Fruit fly (Drosophila melanogaster) whole organism, embryonic: ENCODE measurements around the gene simj.

Source experiments
- B-H2 ChIP-seq: fragments of 200-800 bp; sonication (Bioruptor generic); optimal IDR thresholded peaks from 2 replicates; lab custom pipeline; 2018; ENCODE audit warnings: missing biosample characterization, mild to moderate bottlenecking, missing genetic modification characterization
- Bgb ChIP-seq: fragments of 200-800 bp; sonication (Bioruptor generic); IDR thresholded peaks from 2 replicates; pipeline ENCODE4 v1.3.6; 2022; ENCODE audit warnings: missing biosample characterization, missing genetic modification characterization; ENCODE audit not compliant: partially characterized antibody
- CG10267 ChIP-seq: fragments of 200-800 bp; sonication (Bioruptor generic); optimal IDR thresholded peaks from 2 replicates; lab custom pipeline; 2018; ENCODE audit warnings: missing biosample characterization, mild to moderate bottlenecking, missing genetic modification characterization, moderate library complexity
- CG12769 ChIP-seq: fragments of 200-800 bp; sonication (Bioruptor generic); optimal IDR thresholded peaks from 2 replicates; lab custom pipeline; 2019; ENCODE audit warnings: missing biosample characterization, mild to moderate bottlenecking, missing genetic modification characterization, moderate library complexity
- CG13287 ChIP-seq: fragments of 200-800 bp; sonication (Bioruptor generic); IDR thresholded peaks from 2 replicates; pipeline ENCODE4 v1.3.6; 2022; ENCODE audit warnings: missing biosample characterization, missing genetic modification characterization; ENCODE audit not compliant: partially characterized antibody
- CG15479 ChIP-seq: fragments of 200-800 bp; sonication (Bioruptor generic); optimal IDR thresholded peaks from 3 replicates; lab custom pipeline; 2019; ENCODE audit warnings: missing biosample characterization, mild to moderate bottlenecking, missing genetic modification characterization, moderate library complexity
- CG18599 ChIP-seq: fragments of 200-800 bp; sonication (Bioruptor generic); optimal IDR thresholded peaks from 3 replicates; lab custom pipeline; 2017; ENCODE audit warnings: missing biosample characterization, missing genetic modification characterization, mild to moderate bottlenecking, moderate library complexity, missing genetic modification reagents
- CG30020 ChIP-seq: fragments of 200-800 bp; optimal IDR thresholded peaks from 2 replicates; lab custom pipeline; 2019; ENCODE audit warnings: missing biosample characterization, mild to moderate bottlenecking, missing genetic modification characterization, moderate library complexity
- CG34376 ChIP-seq: fragments of 200-800 bp; sonication (Bioruptor generic); optimal IDR thresholded peaks from 2 replicates; lab custom pipeline; 2018; ENCODE audit warnings: missing biosample characterization, mild to moderate bottlenecking, missing genetic modification characterization
- CG4424 ChIP-seq: fragments of 200-800 bp; sonication (Bioruptor generic); optimal IDR thresholded peaks from 3 replicates; lab custom pipeline; 2016; ENCODE audit warnings: missing biosample characterization, missing genetic modification characterization
- CG4617 ChIP-seq: fragments of 200-800 bp; sonication (Bioruptor generic); optimal IDR thresholded peaks from 3 replicates; lab custom pipeline; 2016; ENCODE audit warnings: missing biosample characterization, missing genetic modification characterization, borderline replicate concordance
- CG6689 ChIP-seq: fragments of 200-800 bp; sonication (Bioruptor generic); IDR thresholded peaks from 2 replicates; pipeline ENCODE4 v1.3.6; 2022; ENCODE audit warnings: missing biosample characterization, missing genetic modification characterization
- CG7987 ChIP-seq: fragments of 200-800 bp; sonication (Bioruptor generic); optimal IDR thresholded peaks from 2 replicates; lab custom pipeline; 2018; ENCODE audit warnings: missing biosample characterization, mild to moderate bottlenecking, missing genetic modification characterization, moderate library complexity
- CG8089 ChIP-seq: fragments of 200-800 bp; sonication (Bioruptor generic); optimal IDR thresholded peaks from 3 replicates; lab custom pipeline; 2016; ENCODE audit warnings: missing biosample characterization, missing genetic modification characterization
- CG9932 ChIP-seq: fragments of 200-800 bp; sonication (Bioruptor generic); IDR thresholded peaks from 2 replicates; pipeline ENCODE4 v1.3.6; 2022; ENCODE audit warnings: missing biosample characterization, missing genetic modification characterization
- CoRest ChIP-seq: fragments of 200-800 bp; sonication (Bioruptor generic); optimal IDR thresholded peaks from 3 replicates; lab custom pipeline; 2018; ENCODE audit warnings: missing biosample characterization, mild to moderate bottlenecking, missing genetic modification characterization, moderate library complexity
- Deaf1 ChIP-seq: fragments of 200-800 bp; optimal IDR thresholded peaks from 3 replicates; lab custom pipeline; 2019; ENCODE audit warnings: missing biosample characterization, mild to moderate bottlenecking, missing genetic modification characterization, moderate library complexity
- Dp ChIP-seq: fragments of 200-800 bp; sonication (Bioruptor generic); optimal IDR thresholded peaks from 2 replicates; lab custom pipeline; 2018; ENCODE audit warnings: missing biosample characterization, mild to moderate bottlenecking, missing genetic modification characterization, moderate library complexity
- E2f2 ChIP-seq: fragments of 200-800 bp; sonication (Bioruptor generic); IDR thresholded peaks from 2 replicates; pipeline ENCODE4 v1.3.6; 2022; ENCODE audit warnings: missing biosample characterization, missing genetic modification characterization
- Gsc ChIP-seq: fragments of 200-800 bp; sonication (Bioruptor generic); IDR thresholded peaks from 2 replicates; pipeline ENCODE4 v1.3.6; 2022; ENCODE audit warnings: missing biosample characterization, missing genetic modification characterization
- Gug ChIP-seq: fragments of 200-800 bp; sonication (Bioruptor generic); IDR thresholded peaks from 4 replicates; pipeline ENCODE4 v1.3.6; 2022; ENCODE audit warnings: missing biosample characterization, missing genetic modification characterization
- HHEX ChIP-seq: fragments of 200-800 bp; sonication (Bioruptor generic); optimal IDR thresholded peaks from 3 replicates; lab custom pipeline; 2017; ENCODE audit warnings: missing biosample characterization, mild to moderate bottlenecking, missing genetic modification characterization, missing genetic modification reagents
- HLH4C ChIP-seq: fragments of 200-800 bp; sonication (Bioruptor generic); IDR thresholded peaks from 3 replicates; pipeline ENCODE4 v1.3.6; 2022; ENCODE audit warnings: missing biosample characterization, missing genetic modification characterization; ENCODE audit not compliant: partially characterized antibody
- HmgZ ChIP-seq: fragments of 200-800 bp; sonication (Bioruptor generic); optimal IDR thresholded peaks from 2 replicates; lab custom pipeline; 2018; ENCODE audit warnings: missing biosample characterization, mild to moderate bottlenecking, missing genetic modification characterization
- Lhr ChIP-seq: fragments of 200-800 bp; sonication (Bioruptor generic); optimal IDR thresholded peaks from 3 replicates; lab custom pipeline; 2017; ENCODE audit warnings: mild to moderate bottlenecking, missing biosample characterization, missing genetic modification reagents, missing genetic modification characterization
- Med ChIP-seq: fragments of 200-800 bp; sonication (Bioruptor generic); peaks from one replicate; lab custom pipeline; 2016; ENCODE audit warnings: missing biosample characterization, missing genetic modification characterization, mild to moderate bottlenecking, inconsistent platforms, moderate library complexity
- Myb ChIP-seq: fragments of 200-800 bp; sonication (Bioruptor generic); optimal IDR thresholded peaks from 2 replicates; lab custom pipeline; 2016; ENCODE audit warnings: missing biosample characterization, missing genetic modification characterization
- Pdp1 ChIP-seq, 2 experiments: fragments of 200-800 bp; sonication (Bioruptor generic); optimal IDR thresholded peaks; 3 replicates each; lab custom pipeline; 2016; ENCODE audit warnings: missing biosample characterization in 2 of 2, missing genetic modification characterization in 2 of 2, mild to moderate bottlenecking in 1 of 2, moderate library complexity in 1 of 2
- Ptx1 ChIP-seq: fragments of 200-800 bp; sonication (Bioruptor generic); IDR thresholded peaks from 2 replicates; pipeline ENCODE4 v1.3.6; 2022; ENCODE audit warnings: missing biosample characterization, missing genetic modification characterization
- Scr ChIP-seq: fragments of 200-800 bp; sonication (Bioruptor generic); IDR thresholded peaks from 2 replicates; pipeline ENCODE4 v1.3.6; 2022; ENCODE audit warnings: missing biosample characterization, missing genetic modification characterization; ENCODE audit not compliant: partially characterized antibody
- ab ChIP-seq: fragments of 200-800 bp; sonication (Bioruptor generic); optimal IDR thresholded peaks from 2 replicates; lab custom pipeline; 2016; ENCODE audit warnings: missing biosample characterization, missing genetic modification characterization
- croc ChIP-seq: fragments of 200-800 bp; sonication (Bioruptor generic); conservative IDR thresholded peaks from 3 replicates; pipeline ENCODE4 v1.3.6; 2022; ENCODE audit warnings: missing biosample characterization, missing genetic modification characterization
- dimm ChIP-seq: fragments of 200-800 bp; sonication (Bioruptor generic); IDR thresholded peaks from 2 replicates; pipeline ENCODE4 v1.3.6; 2022; ENCODE audit warnings: missing biosample characterization, missing genetic modification characterization
- fd3F ChIP-seq: fragments of 200-800 bp; sonication (Bioruptor generic); optimal IDR thresholded peaks from 2 replicates; lab custom pipeline; 2018; ENCODE audit warnings: missing biosample characterization, mild to moderate bottlenecking, missing genetic modification characterization, moderate library complexity
- gcm ChIP-seq: fragments of 200-800 bp; sonication (Bioruptor generic); optimal IDR thresholded peaks from 2 replicates; lab custom pipeline; 2019; ENCODE audit warnings: missing biosample characterization, mild to moderate bottlenecking, missing genetic modification characterization, moderate library complexity
- grau ChIP-seq: fragments of 200-800 bp; optimal IDR thresholded peaks from 3 replicates; lab custom pipeline; 2019; ENCODE audit warnings: missing biosample characterization, mild to moderate bottlenecking, missing genetic modification characterization, moderate library complexity
- lab ChIP-seq: fragments of 200-800 bp; sonication (Bioruptor generic); optimal IDR thresholded peaks from 3 replicates; lab custom pipeline; 2017; ENCODE audit warnings: missing biosample characterization, missing genetic modification characterization, mild to moderate bottlenecking, moderate library complexity, missing genetic modification reagents
- pros ChIP-seq: fragments of 200-800 bp; sonication (Bioruptor generic); optimal IDR thresholded peaks from 3 replicates; lab custom pipeline; 2019; ENCODE audit warnings: missing biosample characterization, mild to moderate bottlenecking, missing genetic modification characterization, moderate library complexity
- pum ChIP-seq: fragments of 200-800 bp; sonication (Bioruptor generic); optimal IDR thresholded peaks from 2 replicates; lab custom pipeline; 2016; ENCODE audit warnings: missing biosample characterization, missing genetic modification characterization
- pzg ChIP-seq: fragments of 200-800 bp; sonication (Bioruptor generic); optimal IDR thresholded peaks from 3 replicates; lab custom pipeline; 2018; ENCODE audit warnings: missing biosample characterization, mild to moderate bottlenecking, missing genetic modification characterization, moderate library complexity
- slp2 ChIP-seq: fragments of 200-800 bp; sonication (Bioruptor generic); optimal IDR thresholded peaks from 2 replicates; lab custom pipeline; 2016; ENCODE audit warnings: missing biosample characterization, missing genetic modification characterization
- tio ChIP-seq: fragments of 200-800 bp; sonication (Bioruptor generic); optimal IDR thresholded peaks from 2 replicates; lab custom pipeline; 2017; ENCODE audit warnings: missing biosample characterization, missing genetic modification characterization, inconsistent platforms
- unc-4 ChIP-seq: fragments of 200-800 bp; sonication (Bioruptor generic); IDR thresholded peaks from 2 replicates; pipeline ENCODE4 v1.3.6; 2022; ENCODE audit warnings: missing biosample characterization, missing genetic modification characterization; ENCODE audit not compliant: partially characterized antibody
- zen ChIP-seq: fragments of 200-800 bp; sonication (Bioruptor generic); optimal IDR thresholded peaks from 3 replicates; lab custom pipeline; 2018; ENCODE audit warnings: missing biosample characterization, mild to moderate bottlenecking, missing genetic modification characterization, moderate library complexity

The simj gene

DNA sequence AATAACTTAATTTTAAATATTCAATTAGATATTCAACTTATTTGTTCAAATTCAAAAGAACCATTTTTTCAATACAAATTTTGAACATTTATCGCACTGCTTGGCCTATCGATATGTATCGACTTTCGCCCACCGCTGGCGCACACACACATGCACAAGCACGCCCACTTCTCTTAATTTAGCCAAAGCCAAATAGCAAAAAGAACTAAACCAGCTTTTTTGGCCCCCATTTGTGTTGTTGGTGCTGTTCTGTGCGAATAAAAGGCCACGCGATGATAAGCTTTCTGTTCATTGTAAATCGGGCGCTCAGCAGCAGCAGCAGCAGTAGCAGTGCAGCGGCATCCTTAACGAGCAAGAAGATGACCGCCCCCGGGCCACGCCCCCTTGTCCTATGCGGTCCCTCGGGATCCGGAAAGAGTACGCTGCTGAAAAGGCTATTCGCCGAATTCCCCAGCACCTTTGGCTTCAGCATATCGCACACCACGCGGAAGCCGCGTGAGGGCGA, 26.4 kb downstream of the simj start, which contains the start of gene CG11811 (continued):
- TF ChIP-seq CG15479 (GFP tag; lab: Kevin White, UChicago) (no peak), Pdp1 (GFP tag; optimal IDR thresholded peaks at IDR 0.05; lab: Kevin White, UChicago) (peak in 1 of 2 experiments; percentile 15), HLH4C (GFP tag; lab: Robert Waterston, UW) (peak; percentile 75), Lhr (peak; percentile 29), CG30020 (tag; lab: Kevin White, UChicago) (peak; percentile 19), Scr (GFP tag; lab: Robert Waterston, UW) (peak; percentile 82), CG7987 (peak; percentile 59), gcm (GFP tag; lab: Kevin White, UChicago) (no peak), CG13287 (GFP tag; lab: Robert Waterston, UW) (peak; percentile 89), slp2 (GFP tag; lab: Kevin White, UChicago) (no peak), lab (peak; percentile 7), fd3F (GFP tag; lab: Kevin White, UChicago) (no peak), Dp (GFP tag; lab: Kevin White, UChicago) (peak; percentile 63), CG18599 (GFP tag; lab: Kevin White, UChicago) (peak; percentile 26), CG4617 (GFP tag; lab: Kevin White, UChicago) (peak; percentile 18), CG10267 (peak; percentile 52), CG12769 (tag; lab: Kevin White, UChicago) (peak; percentile 86), CG9932 (peak; percentile 51; the same call in 1 of the 2 replicates), CoRest (tag; lab: Kevin White, UChicago) (peak; percentile 17), B-H2 (GFP tag; lab: Kevin White, UChicago) (peak; percentile 46), HmgZ (tag; lab: Kevin White, UChicago) (peak; percentile 70), Gsc (GFP tag; lab: Robert Waterston, UW) (no peak), CG34376 (GFP tag; lab: Kevin White, UChicago) (peak; percentile 66), CG6689 (no peak)

DNA sequence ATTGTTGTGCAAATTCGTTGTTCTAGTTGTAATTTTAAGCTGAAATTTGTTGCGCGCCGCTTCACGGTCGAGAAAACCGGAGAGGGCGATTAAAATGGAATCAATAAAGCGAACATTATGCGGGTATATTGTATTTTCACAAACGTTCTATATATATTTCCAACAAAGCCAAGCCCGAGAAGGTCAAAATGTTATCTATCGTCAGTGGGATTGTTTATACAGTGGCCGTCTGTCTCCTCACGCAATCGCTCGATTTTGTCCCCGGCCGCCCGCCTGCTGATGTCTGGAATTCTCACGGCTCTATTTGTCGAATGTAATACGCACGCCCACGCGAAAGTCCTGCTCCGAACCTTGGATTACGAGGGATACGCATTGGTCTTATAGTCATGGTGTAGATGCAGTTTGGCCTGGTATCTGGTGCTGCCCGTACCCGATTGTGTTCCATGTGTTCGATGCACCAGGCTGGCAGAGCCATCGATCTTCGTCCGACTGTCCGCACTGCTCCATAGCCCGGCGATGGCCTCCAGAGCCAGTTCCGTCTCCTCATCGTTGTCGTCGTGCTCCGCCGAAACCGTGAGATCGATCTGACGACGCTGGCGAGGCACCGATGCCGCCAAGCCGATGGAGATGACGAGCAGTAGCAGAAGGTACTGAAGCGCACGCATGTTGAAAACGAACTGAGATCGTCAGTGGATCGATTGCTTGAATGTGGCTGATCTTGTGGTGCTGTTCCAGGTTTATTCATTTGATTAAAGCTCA, 28.1 kb downstream of the simj start, which contains the start of gene CG33493:
Gene CG33493, minus strand, starts transcription at position 709 of the 759 bp plus-strand sequence.
- TF ChIP-seq Deaf1 (tag; lab: Kevin White, UChicago) (peak; percentile 2), gcm (GFP tag; lab: Kevin White, UChicago) (peak; percentile 19), tio (GFP tag; lab: Kevin White, UChicago) (no peak), Pdp1 (GFP tag; optimal IDR thresholded peaks at IDR 0.05; lab: Kevin White, UChicago) (peak in 1 of 2 experiments; percentile 40), CG34376 (GFP tag; lab: Kevin White, UChicago) (peak; percentile 41), ab (GFP tag; lab: Kevin White, UChicago) (no peak), Gug (GFP tag; lab: Robert Waterston, UW) (no peak), Med (GFP tag; lab: Kevin White, UChicago) (peak; percentile 62), CG4424 (GFP tag; lab: Kevin White, UChicago) (no peak), grau (tag; lab: Kevin White, UChicago) (no peak)

DNA sequence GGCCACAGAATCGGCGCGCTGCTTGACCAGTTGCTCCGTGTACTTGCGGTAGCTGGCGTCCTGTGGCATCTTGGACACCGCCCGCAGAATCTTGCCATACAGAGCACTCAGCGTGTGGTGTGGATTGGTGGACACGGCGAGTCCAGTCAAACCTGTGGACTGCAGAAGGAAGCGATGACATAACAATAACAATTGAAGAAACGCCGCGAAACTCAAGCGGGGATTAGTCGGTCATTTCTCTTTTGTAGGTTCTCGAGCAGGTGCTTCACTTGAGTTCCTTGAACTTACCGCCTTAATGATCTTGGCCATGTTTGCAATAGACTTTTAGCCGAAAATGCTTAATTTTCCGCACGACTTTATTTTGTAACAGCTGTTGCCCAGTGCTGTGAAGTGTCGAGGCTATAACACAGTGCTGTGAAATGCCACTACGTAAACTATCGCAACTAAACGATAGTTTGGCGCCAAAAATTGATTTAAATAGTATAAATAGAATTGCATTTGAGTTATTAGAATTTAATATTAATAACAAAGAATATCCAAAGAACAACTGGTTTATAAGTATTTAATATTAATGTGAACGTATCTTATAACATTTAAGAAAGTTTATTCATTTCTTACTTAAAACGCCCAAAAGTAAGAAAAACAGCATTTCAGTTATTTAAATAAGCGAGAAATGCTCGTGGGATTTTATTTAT, 29.3 kb downstream of the simj start, which contains the start of gene ND-13B:
Gene ND-13B, minus strand, starts transcription at position 400 of the 695 bp plus-strand sequence.
- TF ChIP-seq croc: no peak
- no peak for TF ChIP-seq CG8089
- peak; percentile 17 for TF ChIP-seq Myb (GFP tag; lab: Kevin White, UChicago)
- TF ChIP-seq dimm: no peak
- peak; percentile 92 for TF ChIP-seq pzg (GFP tag; lab: Kevin White, UChicago)
- no peak for TF ChIP-seq pum (GFP tag; lab: Kevin White, UChicago)
- TF ChIP-seq Ptx1: no peak
- peak; percentile 79 for TF ChIP-seq unc-4 (GFP tag; lab: Robert Waterston, UW)
- TF ChIP-seq pros: no peak
- TF ChIP-seq Bgb: peak; percentile 80
- TF ChIP-seq E2f2 (GFP tag; lab: Robert Waterston, UW): peak; percentile 90
- no peak for TF ChIP-seq zen
- peak; percentile 52 for TF ChIP-seq HHEX (GFP tag; lab: Kevin White, UChicago)
